Worm (Caenorhabditis elegans) whole organism, mixed stage, embryonic: ENCODE results near the gene M163.1.
A peak's percentile ranks its signal among the peaks of the same experiment; 100 is the strongest.

Experiments
- elt-3 ChIP-seq: fragments of 150-350 bp; optimal IDR thresholded peaks from 2 replicates; lab custom pipeline; 2014; ENCODE audit warnings: missing biosample characterization, missing genetic modification characterization
- lin-13 ChIP-seq: fragments of 150-350 bp; optimal IDR thresholded peaks from 2 replicates; lab custom pipeline; 2014; ENCODE audit warnings: missing biosample characterization, missing genetic modification characterization
- mep-1 ChIP-seq: fragments of 150-350 bp; optimal IDR thresholded peaks from 2 replicates; lab custom pipeline; 2017; ENCODE audit warnings: missing biosample characterization, missing genetic modification reagents, missing genetic modification characterization, inconsistent platforms
- nhr-12 ChIP-seq: fragments of 150-350 bp; optimal IDR thresholded peaks from 2 replicates; lab custom pipeline; 2014; ENCODE audit warnings: missing biosample characterization, missing genetic modification characterization
- nhr-237 ChIP-seq: fragments of 150-350 bp; optimal IDR thresholded peaks from 2 replicates; lab custom pipeline; 2014; ENCODE audit warnings: missing biosample characterization, missing genetic modification characterization
- nhr-28 ChIP-seq: fragments of 150-350 bp; optimal IDR thresholded peaks from 2 replicates; lab custom pipeline; 2014; ENCODE audit warnings: missing biosample characterization, missing genetic modification characterization
- pha-4 ChIP-seq: fragments of 150-350 bp; optimal IDR thresholded peaks from 2 replicates; lab custom pipeline; 2018; ENCODE audit warnings: missing biosample characterization, missing genetic modification reagents, missing genetic modification characterization
- snpc-4 ChIP-seq: fragments of 150-350 bp; optimal IDR thresholded peaks from 2 replicates; lab custom pipeline; 2014; ENCODE audit warnings: missing biosample characterization, missing genetic modification characterization
- unc-62 ChIP-seq: fragments of 150-350 bp; optimal IDR thresholded peaks from 2 replicates; lab custom pipeline; 2014; ENCODE audit warnings: missing biosample characterization, missing genetic modification reagents, missing genetic modification characterization

ce11 chrX:14503282-14503681 is 342 bp downstream of the M163.1 start:
- TF ChIP-seq snpc-4 (tag; lab: Kevin White, UChicago) (no peak), unc-62 (GFP tag; lab: Kevin White, UChicago) (peak; percentile 90), nhr-12 (tag; lab: Kevin White, UChicago) (no peak), nhr-237 (tag; lab: Kevin White, UChicago) (no peak), pha-4 (tag; lab: Kevin White, UChicago) (no peak), mep-1 (tag; lab: Kevin White, UChicago) (no peak), elt-3 (no peak), lin-13 (tag; lab: Kevin White, UChicago) (peak; percentile 17), nhr-28 (tag; lab: Kevin White, UChicago) (no peak)
